Fruit fly (Drosophila melanogaster): Measurements from ENCODE around the gene CG6661.

CG6661 gene

dm6 chr3L:14083283-14083682, 48.7 kb downstream of the CG6661 start, which contains the start of gene CG8100 (continued):
- TF ChIP-seq cato (GFP tag; optimal IDR thresholded peaks at IDR 0.05; ENCODE audit: borderline replicate concordance), result no peak
- peak; percentile 7 for TF ChIP-seq lbe (GFP tag; optimal IDR thresholded peaks at IDR 0.05)
- TF ChIP-seq gem (tag; optimal IDR thresholded peaks at IDR 0.05), result peak; percentile 3
- no peak for TF ChIP-seq CG12104 (GFP tag; optimal IDR thresholded peaks at IDR 0.05)
- TF ChIP-seq Hmx (GFP tag; optimal IDR thresholded peaks at IDR 0.05), result no peak
- no peak for TF ChIP-seq Bdp1 (GFP tag; optimal IDR thresholded peaks at IDR 0.05)
- peak; percentile 65 for TF ChIP-seq corto (GFP tag; optimal IDR thresholded peaks at IDR 0.05)
- no peak for TF ChIP-seq prd (optimal IDR thresholded peaks at IDR 0.05)
- no peak for TF ChIP-seq prd (GFP tag; IDR thresholded peaks at IDR 0.05)
- no peak for TF ChIP-seq CG15514 (GFP tag; optimal IDR thresholded peaks at IDR 0.05)
- TF ChIP-seq CG17612 (GFP tag; IDR thresholded peaks at IDR 0.05), result no peak
- TF ChIP-seq Awh (GFP tag; IDR thresholded peaks at IDR 0.05), result no peak
- TF ChIP-seq CG15073 (GFP tag; optimal IDR thresholded peaks at IDR 0.05), result no peak
- no peak for TF ChIP-seq Stat92E (GFP tag; optimal IDR thresholded peaks at IDR 0.05)
- no peak for TF ChIP-seq fd96Cb (tag; optimal IDR thresholded peaks at IDR 0.05)
- TF ChIP-seq HmgD (GFP tag; optimal IDR thresholded peaks at IDR 0.05), result no peak
- TF ChIP-seq lilli (GFP tag; optimal IDR thresholded peaks at IDR 0.05), result no peak

- no peak for TF ChIP-seq CG18619 (GFP tag; optimal IDR thresholded peaks at IDR 0.05)
- peak; percentile 13 for TF ChIP-seq CG9727 (GFP tag; optimal IDR thresholded peaks at IDR 0.05)
- TF ChIP-seq Scr (GFP tag; IDR thresholded peaks at IDR 0.05; ENCODE audit: partially characterized antibody), result no peak
- TF ChIP-seq Xrp1 (GFP tag; IDR thresholded peaks at IDR 0.05), result peak; percentile 34; the same call in 1 of the 2 replicates
- TF ChIP-seq phol (tag; optimal IDR thresholded peaks at IDR 0.05), result no peak
- TF ChIP-seq dmrt99B (tag; optimal IDR thresholded peaks at IDR 0.05), result peak; percentile 36
- TF ChIP-seq ase (GFP tag; IDR thresholded peaks at IDR 0.05), result no peak
- TF ChIP-seq HLHmδ (GFP tag; optimal IDR thresholded peaks at IDR 0.05), result no peak
- TF ChIP-seq row (GFP tag; IDR thresholded peaks at IDR 0.05), result 0 out of 3 replicates have a peak, but pooled peaks have one; percentile 25
- peak; percentile 1 for TF ChIP-seq Sox100B (GFP tag; optimal IDR thresholded peaks at IDR 0.05)
- peak; percentile 48; the same call in 1 of the 2 replicates for TF ChIP-seq CG31441 (GFP tag; IDR thresholded peaks at IDR 0.05)
- peak; percentile 3 for TF ChIP-seq CG30403 (GFP tag; optimal IDR thresholded peaks at IDR 0.05)
- TF ChIP-seq CG11560 (tag; IDR thresholded peaks at IDR 0.05), result no peak
- peak; percentile 66 for TF ChIP-seq CG2712 (tag; optimal IDR thresholded peaks at IDR 0.05)
- peak in 1 of 2 experiments; percentile 3 for TF ChIP-seq bsh (GFP tag; optimal IDR thresholded peaks at IDR 0.05)
- peak; percentile 36 for TF ChIP-seq nmo (GFP tag; optimal IDR thresholded peaks at IDR 0.05)
- TF ChIP-seq CG32767 (GFP tag; IDR thresholded peaks at IDR 0.05), result no peak
- no peak for TF ChIP-seq amos (GFP tag; IDR thresholded peaks at IDR 0.05; ENCODE audit: partially characterized antibody)
- peak in 1 of 3 experiments; percentile 8 for TF ChIP-seq lola (GFP tag; optimal IDR thresholded peaks at IDR 0.05)
- peak; percentile 81 for TF ChIP-seq sens (GFP tag)
- TF ChIP-seq CG11695 (GFP tag; IDR thresholded peaks at IDR 0.05), result 0 out of 3 replicates have a peak, but pooled peaks have one; percentile 29
- TF ChIP-seq Ptx1 (GFP tag; IDR thresholded peaks at IDR 0.05), result peak; percentile 7; the same call in 1 of the 2 replicates
- peak; percentile 39 for TF ChIP-seq fd96Cb (tag; optimal IDR thresholded peaks at IDR 0.05)
- peak; percentile 56 for TF ChIP-seq CG17829 (tag; optimal IDR thresholded peaks at IDR 0.05)
- peak; percentile 20 for TF ChIP-seq CG7556 (GFP tag; optimal IDR thresholded peaks at IDR 0.05)
- TF ChIP-seq CG14710 (tag; optimal IDR thresholded peaks at IDR 0.05), result peak; percentile 25
- no peak for TF ChIP-seq jigr1 (GFP tag; IDR thresholded peaks at IDR 0.05)
- TF ChIP-seq prd (optimal IDR thresholded peaks at IDR 0.05), result no peak
- TF ChIP-seq prd (GFP tag; IDR thresholded peaks at IDR 0.05), result peak; percentile 52; the same call in 1 of the 3 replicates
- TF ChIP-seq seq (GFP tag; IDR thresholded peaks at IDR 0.05), result no peak
- TF ChIP-seq CG3847 (GFP tag; IDR thresholded peaks at IDR 0.05), result no peak
- TF ChIP-seq Lpt (GFP tag; optimal IDR thresholded peaks at IDR 0.05), result no peak
- no peak for TF ChIP-seq CG4854 (GFP tag; optimal IDR thresholded peaks at IDR 0.05)
- TF ChIP-seq CG18262 (tag; optimal IDR thresholded peaks at IDR 0.05), result peak; percentile 65
- peak; percentile 22 for TF ChIP-seq CG10267 (tag; optimal IDR thresholded peaks at IDR 0.05)
- peak; percentile 49 for TF ChIP-seq gem (tag; optimal IDR thresholded peaks at IDR 0.05)
These were observed 51.6 kb downstream of the CG6661 start for dm6 chr3L:14086225-14086624.
